Worm (Caenorhabditis elegans): ENCODE results near the gene ZK616.65.

Gene ZK616.65

ce11 chrIV:5415696-5416095 is 4.7 kb upstream of the ZK616.65 start, which contains the start of gene spp-7:
Gene spp-7, minus strand, starts transcription at chrIV:5415796.
- no peak for TF ChIP-seq ceh-82 (tag; optimal IDR thresholded peaks at IDR 0.05)
- no peak for TF ChIP-seq ceh-9 (tag; optimal IDR thresholded peaks at IDR 0.05)
- no peak for TF ChIP-seq egl-27 (tag; optimal IDR thresholded peaks at IDR 0.05)
- no peak for TF ChIP-seq lin-39 (tag; optimal IDR thresholded peaks at IDR 0.05)
- TF ChIP-seq nhr-43 (tag; optimal IDR thresholded peaks at IDR 0.05; ENCODE audit: poor library complexity, severe bottlenecking), result no peak
- no peak for TF ChIP-seq ztf-11 (tag; optimal IDR thresholded peaks at IDR 0.05)
- no peak for TF ChIP-seq aly-2 (tag; optimal IDR thresholded peaks at IDR 0.05)
- no peak for TF ChIP-seq egl-5 (tag; optimal IDR thresholded peaks at IDR 0.05)

ce11 chrIV:5411641-5412337 is 769 bp upstream of the ZK616.65 start, which contains the start of gene ZK616.8:
Gene ZK616.8, minus strand, starts transcription at chrIV:5412193.
- TF ChIP-seq egl-27 (tag; optimal IDR thresholded peaks at IDR 0.05), result no peak
- TF ChIP-seq ceh-28 (tag; optimal IDR thresholded peaks at IDR 0.05), result peak; percentile 61
- no peak for TF ChIP-seq nhr-67 (tag; optimal IDR thresholded peaks at IDR 0.05)
- TF ChIP-seq ama-1 (optimal IDR thresholded peaks at IDR 0.05), result no peak
- TF ChIP-seq ceh-9 (tag; optimal IDR thresholded peaks at IDR 0.05), result no peak

- TF ChIP-seq nhr-23 (tag; optimal IDR thresholded peaks at IDR 0.05) (no peak), sea-2 (GFP tag; optimal IDR thresholded peaks at IDR 0.05) (no peak), ceh-28 (tag; optimal IDR thresholded peaks at IDR 0.05) (no peak), nhr-43 (tag; optimal IDR thresholded peaks at IDR 0.05; ENCODE audit: poor library complexity, severe bottlenecking) (no peak), egl-5 (tag; optimal IDR thresholded peaks at IDR 0.05) (no peak), hmg-11 (tag; optimal IDR thresholded peaks at IDR 0.05) (no peak), ceh-82 (tag; optimal IDR thresholded peaks at IDR 0.05) (no peak), pha-4 (tag; optimal IDR thresholded peaks at IDR 0.05) (no peak), ceh-9 (tag; optimal IDR thresholded peaks at IDR 0.05) (no peak), fkh-10 (GFP tag; optimal IDR thresholded peaks at IDR 0.05) (no peak), ama-1 (optimal IDR thresholded peaks at IDR 0.05) (no peak), lin-15B (tag; optimal IDR thresholded peaks at IDR 0.05) (no peak), unc-39 (tag; optimal IDR thresholded peaks at IDR 0.05) (no peak), nhr-237 (tag; optimal IDR thresholded peaks at IDR 0.05) (no peak), nhr-12 (tag; optimal IDR thresholded peaks at IDR 0.05) (no peak), nhr-28 (tag; optimal IDR thresholded peaks at IDR 0.05) (no peak), zag-1 (tag; optimal IDR thresholded peaks at IDR 0.05) (no peak), fkh-2 (tag; optimal IDR thresholded peaks at IDR 0.05) (no peak)
Observed at ce11 chrIV:5409112-5409511, 1.9 kb downstream of the ZK616.65 start.

ce11 chrIV:5405345-5405744 is 5.7 kb downstream of the ZK616.65 start, which contains the start of gene ZK616.61:
Gene ZK616.61, plus strand, starts transcription at chrIV:5405645.
- TF ChIP-seq ztf-11 (tag; optimal IDR thresholded peaks at IDR 0.05) (no peak), nhr-43 (tag; optimal IDR thresholded peaks at IDR 0.05; ENCODE audit: poor library complexity, severe bottlenecking) (no peak), fkh-10 (GFP tag; optimal IDR thresholded peaks at IDR 0.05) (no peak), mml-1 (tag; optimal IDR thresholded peaks at IDR 0.05) (no peak), ceh-9 (tag; optimal IDR thresholded peaks at IDR 0.05) (no peak), ama-1 (optimal IDR thresholded peaks at IDR 0.05) (no peak), nfya-1 (tag; optimal IDR thresholded peaks at IDR 0.05; ENCODE audit: insufficient read depth) (no peak), elt-1 (tag; optimal IDR thresholded peaks at IDR 0.05) (no peak), nhr-76 (tag; optimal IDR thresholded peaks at IDR 0.05) (no peak), ceh-16 (tag; optimal IDR thresholded peaks at IDR 0.05) (no peak), unc-62 (GFP tag; optimal IDR thresholded peaks at IDR 0.05) (no peak), nhr-77 (tag; optimal IDR thresholded peaks at IDR 0.05) (no peak), ztf-4 (tag; optimal IDR thresholded peaks at IDR 0.05) (no peak), ceh-82 (tag; optimal IDR thresholded peaks at IDR 0.05) (no peak)

- TF ChIP-seq lin-39 (tag; optimal IDR thresholded peaks at IDR 0.05) (no peak), nhr-28 (tag; optimal IDR thresholded peaks at IDR 0.05) (no peak), pqm-1 (tag; optimal IDR thresholded peaks at IDR 0.05) (no peak), nhr-25 (tag; optimal IDR thresholded peaks at IDR 0.05) (no peak), R02D3.7 (tag; optimal IDR thresholded peaks at IDR 0.05) (no peak), nfya-1 (tag; optimal IDR thresholded peaks at IDR 0.05; ENCODE audit: insufficient read depth) (no peak), daf-12 (tag; optimal IDR thresholded peaks at IDR 0.05) (no peak), nhr-77 (tag; optimal IDR thresholded peaks at IDR 0.05) (no peak), ZK546.5 (tag; optimal IDR thresholded peaks at IDR 0.05) (no peak), mml-1 (tag; optimal IDR thresholded peaks at IDR 0.05) (no peak)
Observed at ce11 chrIV:5400609-5401008, 10.4 kb downstream of the ZK616.65 start, which contains the start of gene ZK616.1. Gene ZK616.1, plus strand, starts transcription at chrIV:5400909.

Measured in whole organism, L3 larva.